Fruit fly (Drosophila melanogaster): ENCODE results near the gene Gss2.

The Gss2 gene

DNA sequence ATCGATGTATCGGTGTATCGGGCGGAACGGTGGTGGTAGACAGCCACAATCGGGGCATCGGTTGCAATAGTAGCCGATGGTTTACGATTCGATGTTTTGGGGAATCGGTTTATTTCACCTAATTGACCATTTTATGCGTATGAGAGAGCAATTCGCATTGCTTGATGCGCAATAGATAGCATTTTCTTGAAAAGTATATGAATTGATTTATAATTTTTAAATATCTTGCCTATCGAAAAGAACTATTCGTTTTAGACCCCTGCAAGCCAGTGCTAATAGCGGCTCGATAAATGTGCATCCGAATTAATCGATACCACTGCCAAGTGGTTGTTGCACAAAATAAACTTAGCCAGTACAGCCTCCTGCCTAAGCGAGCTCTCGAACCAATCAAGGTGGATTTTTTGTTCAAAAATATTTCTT, 12.3 kb upstream of the Gss2 start, which contains the start of gene mnb (continued):
- TF ChIP-seq crol (GFP tag; IDR thresholded peaks at IDR 0.05): no peak
- TF ChIP-seq H15 (GFP tag; IDR thresholded peaks at IDR 0.05): no peak
- peak; percentile 46; the same call in 1 of the 2 replicates for TF ChIP-seq CG6272 (GFP tag; IDR thresholded peaks at IDR 0.05)
- peak; percentile 38; the same call in 1 of the 2 replicates for TF ChIP-seq CG9215 (GFP tag; IDR thresholded peaks at IDR 0.05)
- no peak for TF ChIP-seq cg (GFP tag; optimal IDR thresholded peaks at IDR 0.05)
- no peak for TF ChIP-seq CG18011 (GFP tag; optimal IDR thresholded peaks at IDR 0.05)
- TF ChIP-seq ken (GFP tag; IDR thresholded peaks at IDR 0.05): no peak
- no peak for TF ChIP-seq CG11696 (GFP tag; IDR thresholded peaks at IDR 0.05)
- peak; percentile 98 for TF ChIP-seq Opbp (GFP tag; IDR thresholded peaks at IDR 0.05; ENCODE audit: partially characterized antibody)
- TF ChIP-seq en (GFP tag; optimal IDR thresholded peaks at IDR 0.05): no peak
- TF ChIP-seq Trl (optimal IDR thresholded peaks at IDR 0.05): no peak
- TF ChIP-seq Trl (GFP tag; optimal IDR thresholded peaks at IDR 0.05): no peak
- TF ChIP-seq CG10209 (GFP tag; optimal IDR thresholded peaks at IDR 0.05): no peak
- TF ChIP-seq gcm (GFP tag; optimal IDR thresholded peaks at IDR 0.05): no peak
- no peak for TF ChIP-seq CG11695 (GFP tag; IDR thresholded peaks at IDR 0.05)
- TF ChIP-seq ERR (GFP tag; optimal IDR thresholded peaks at IDR 0.05): no peak
- no peak for TF ChIP-seq CG17802 (tag; optimal IDR thresholded peaks at IDR 0.05)
- TF ChIP-seq CG4730 (GFP tag; IDR thresholded peaks at IDR 0.05): no peak
- peak; percentile 64 for TF ChIP-seq nmo (GFP tag; optimal IDR thresholded peaks at IDR 0.05)
- TF ChIP-seq Hr39 (optimal IDR thresholded peaks at IDR 0.05): no peak
- TF ChIP-seq ewg (GFP tag; optimal IDR thresholded peaks at IDR 0.05): peak; percentile 16
- peak; percentile 17 for TF ChIP-seq luna (GFP tag; optimal IDR thresholded peaks at IDR 0.05)
- no peak for TF ChIP-seq Dfd (GFP tag; optimal IDR thresholded peaks at IDR 0.05)
- TF ChIP-seq Hr78 (GFP tag; optimal IDR thresholded peaks at IDR 0.05): no peak
- no peak for TF ChIP-seq Dbx (GFP tag; IDR thresholded peaks at IDR 0.05)
- TF ChIP-seq NK7.1 (GFP tag; optimal IDR thresholded peaks at IDR 0.05): no peak
- no peak for TF ChIP-seq CG9437 (GFP tag; optimal IDR thresholded peaks at IDR 0.05)
- peak; percentile 10 for TF ChIP-seq CG15601 (tag; optimal IDR thresholded peaks at IDR 0.05)
- TF ChIP-seq CG5180 (GFP tag; optimal IDR thresholded peaks at IDR 0.05): no peak
- TF ChIP-seq CG32532 (GFP tag; IDR thresholded peaks at IDR 0.05): peak; percentile 33; the same call in 1 of the 2 replicates
- TF ChIP-seq CG10979 (tag; optimal IDR thresholded peaks at IDR 0.05): no peak
- peak; percentile 61; the same call in 2 of the 4 replicates for TF ChIP-seq Gug (GFP tag; IDR thresholded peaks at IDR 0.05)
- TF ChIP-seq CG12071 (GFP tag; optimal IDR thresholded peaks at IDR 0.05): no peak
- TF ChIP-seq bsh (GFP tag; optimal IDR thresholded peaks at IDR 0.05): no peak
- TF ChIP-seq CG3995 (GFP tag; optimal IDR thresholded peaks at IDR 0.05): no peak
- TF ChIP-seq Eip74EF (GFP tag; optimal IDR thresholded peaks at IDR 0.05): no peak
- no peak for TF ChIP-seq CG17385 (GFP tag; optimal IDR thresholded peaks at IDR 0.05)
- TF ChIP-seq CG34422 (GFP tag; IDR thresholded peaks at IDR 0.05): no peak
- no peak for TF ChIP-seq NC2β (GFP tag; optimal IDR thresholded peaks at IDR 0.05)
- TF ChIP-seq tgo (GFP tag; IDR thresholded peaks at IDR 0.05): no peak
- no peak for TF ChIP-seq CG1602 (GFP tag; optimal IDR thresholded peaks at IDR 0.05)
- TF ChIP-seq Scr (GFP tag; IDR thresholded peaks at IDR 0.05; ENCODE audit: partially characterized antibody): peak; percentile 99
- TF ChIP-seq fu2 (GFP tag; optimal IDR thresholded peaks at IDR 0.05): no peak
- TF ChIP-seq CG7786 (GFP tag; optimal IDR thresholded peaks at IDR 0.05): no peak
- no peak for TF ChIP-seq MTF-1 (GFP tag; optimal IDR thresholded peaks at IDR 0.05; ENCODE audit: borderline replicate concordance)
- peak; percentile 46 for TF ChIP-seq lab (GFP tag; optimal IDR thresholded peaks at IDR 0.05)
- peak; percentile 96 for TF ChIP-seq Sry-δ (GFP tag; optimal IDR thresholded peaks at IDR 0.05)
- TF ChIP-seq row (GFP tag; IDR thresholded peaks at IDR 0.05): peak; percentile 63
- TF ChIP-seq ci (GFP tag; IDR thresholded peaks at IDR 0.05): no peak
- no peak for TF ChIP-seq CG1233 (GFP tag; optimal IDR thresholded peaks at IDR 0.05)
- TF ChIP-seq pzg (GFP tag; optimal IDR thresholded peaks at IDR 0.05): peak; percentile 83
